Worm (Caenorhabditis elegans) whole organism, L2 larva: ENCODE results near the gene T03G6.7.

ENCODE experiments used
- C34F6.9 ChIP-seq: fragments of 150-350 bp; optimal IDR thresholded peaks from 2 replicates; lab custom pipeline; 2014; ENCODE audit warnings: missing biosample characterization, missing genetic modification characterization
- F13H6.1 ChIP-seq: sonication (generic microtip); optimal IDR thresholded peaks from 2 replicates; lab custom pipeline; 2016; ENCODE audit warnings: missing genetic modification characterization, missing compliant biosample characterization
- R02D3.7 ChIP-seq: fragments of 150-350 bp; optimal IDR thresholded peaks from 2 replicates; lab custom pipeline; 2014; ENCODE audit warnings: missing biosample characterization, missing genetic modification characterization
- Y55F3AM.14 ChIP-seq: fragments of 200-800 bp; sonication (Bioruptor generic); optimal IDR thresholded peaks from 2 replicates; lab custom pipeline; 2018; ENCODE audit warnings: mild to moderate bottlenecking, missing genetic modification characterization, missing compliant biosample characterization
- blmp-1 ChIP-seq: sonication (generic microtip); optimal IDR thresholded peaks from 2 replicates; lab custom pipeline; 2017; ENCODE audit warnings: missing genetic modification characterization, mild to moderate bottlenecking, missing compliant biosample characterization, antibody characterized with exemption, moderate library complexity; ENCODE audit not compliant: insufficient read depth
- crh-2 ChIP-seq: sonication (generic microtip); optimal IDR thresholded peaks from 2 replicates; lab custom pipeline; 2017; ENCODE audit warnings: missing biosample characterization, missing genetic modification characterization
- egl-27 ChIP-seq: sonication (generic microtip); optimal IDR thresholded peaks from 3 replicates; lab custom pipeline; 2017; ENCODE audit warnings: missing biosample characterization, missing genetic modification reagents, missing genetic modification characterization
- elt-1 ChIP-seq: fragments of 150-350 bp; optimal IDR thresholded peaks from 2 replicates; lab custom pipeline; 2014; ENCODE audit warnings: missing biosample characterization, missing genetic modification characterization
- fos-1 ChIP-seq: fragments of 150-350 bp; optimal IDR thresholded peaks from 2 replicates; lab custom pipeline; 2014; ENCODE audit warnings: missing biosample characterization, missing genetic modification characterization
- gmeb-1 ChIP-seq: fragments of 150-350 bp; optimal IDR thresholded peaks from 2 replicates; lab custom pipeline; 2014; ENCODE audit warnings: missing biosample characterization, missing genetic modification characterization
- lin-11 ChIP-seq: fragments of 150-350 bp; sonication (generic microtip); optimal IDR thresholded peaks from 2 replicates; lab custom pipeline; 2014; ENCODE audit warnings: missing biosample characterization, missing genetic modification characterization, inconsistent platforms, mixed read lengths
- lin-13 ChIP-seq: fragments of 150-350 bp; optimal IDR thresholded peaks from 2 replicates; lab custom pipeline; 2014; ENCODE audit warnings: missing biosample characterization, missing genetic modification reagents, missing genetic modification characterization
- lsy-2 ChIP-seq, 2 experiments: fragments of 150-350 bp in 1 of 2; sonication (generic microtip) in 1 of 2; optimal IDR thresholded peaks; 2 replicates each; lab custom pipeline; 2014 to 2017; ENCODE audit warnings: missing biosample characterization in 2 of 2, missing genetic modification characterization in 2 of 2
- mab-5 ChIP-seq: fragments of 150-350 bp; optimal IDR thresholded peaks from 2 replicates; lab custom pipeline; 2014; ENCODE audit warnings: missing biosample characterization, missing genetic modification characterization
- mbf-1 ChIP-seq: sonication (generic microtip); optimal IDR thresholded peaks from 2 replicates; lab custom pipeline; 2017; ENCODE audit warnings: missing biosample characterization, missing genetic modification characterization
- mdl-1 ChIP-seq, 2 experiments: fragments of 150-350 bp in 1 of 2; sonication (generic microtip) in 1 of 2; optimal IDR thresholded peaks; 2 replicates each; lab custom pipeline; 2017; ENCODE audit warnings: missing biosample characterization in 2 of 2, missing genetic modification characterization in 2 of 2
- nhr-11 ChIP-seq: fragments of 150-350 bp; optimal IDR thresholded peaks from 2 replicates; lab custom pipeline; 2014; ENCODE audit warnings: missing biosample characterization, missing genetic modification characterization
- nhr-12 ChIP-seq: fragments of 150-350 bp; optimal IDR thresholded peaks from 2 replicates; lab custom pipeline; 2014; ENCODE audit warnings: missing biosample characterization, missing genetic modification characterization
- nhr-129 ChIP-seq: fragments of 150-350 bp; optimal IDR thresholded peaks from 2 replicates; lab custom pipeline; 2014; ENCODE audit warnings: missing biosample characterization, missing genetic modification characterization
- nhr-21 ChIP-seq: fragments of 150-350 bp; optimal IDR thresholded peaks from 2 replicates; lab custom pipeline; 2014; ENCODE audit warnings: missing biosample characterization, missing genetic modification characterization
- nhr-23 ChIP-seq: fragments of 150-350 bp; optimal IDR thresholded peaks from 2 replicates; lab custom pipeline; 2014; ENCODE audit warnings: missing biosample characterization, missing genetic modification reagents, missing genetic modification characterization
- nhr-25 ChIP-seq: fragments of 150-350 bp; sonication (generic microtip); optimal IDR thresholded peaks from 3 replicates; lab custom pipeline; 2014; ENCODE audit warnings: missing biosample characterization, missing genetic modification characterization
- nhr-6 ChIP-seq: fragments of 150-350 bp; optimal IDR thresholded peaks from 2 replicates; lab custom pipeline; 2014; ENCODE audit warnings: missing biosample characterization, missing genetic modification characterization
- peb-1 ChIP-seq: fragments of 150-350 bp; optimal IDR thresholded peaks from 2 replicates; lab custom pipeline; 2014; ENCODE audit warnings: missing biosample characterization, missing genetic modification characterization
- sem-4 ChIP-seq: fragments of 150-350 bp; optimal IDR thresholded peaks from 2 replicates; lab custom pipeline; 2014; ENCODE audit warnings: missing biosample characterization, missing genetic modification reagents, missing genetic modification characterization
- skn-1 ChIP-seq: sonication (generic microtip); optimal IDR thresholded peaks from 2 replicates; lab custom pipeline; 2017; ENCODE audit warnings: missing biosample characterization, missing genetic modification characterization
- sma-3 ChIP-seq: sonication (generic microtip); optimal IDR thresholded peaks from 2 replicates; lab custom pipeline; 2016; ENCODE audit warnings: missing genetic modification reagents, missing genetic modification characterization, missing compliant biosample characterization
- sma-9 ChIP-seq, 2 experiments: fragments of 150-350 bp in 1 of 2; sonication (generic microtip) in 1 of 2; optimal IDR thresholded peaks; 2 replicates each; lab custom pipeline; 2014 to 2016; ENCODE audit warnings: missing genetic modification characterization in 2 of 2, mild to moderate bottlenecking in 1 of 2, missing biosample characterization in 1 of 2, missing compliant biosample characterization in 1 of 2, missing genetic modification reagents in 1 of 2, moderate library complexity in 1 of 2
- snpc-4 ChIP-seq: fragments of 150-350 bp; optimal IDR thresholded peaks from 2 replicates; lab custom pipeline; 2014; ENCODE audit warnings: missing biosample characterization, missing genetic modification characterization
- unc-39 ChIP-seq: fragments of 150-350 bp; optimal IDR thresholded peaks from 2 replicates; lab custom pipeline; 2014; ENCODE audit warnings: missing biosample characterization, missing genetic modification characterization
- unc-55 ChIP-seq: fragments of 150-350 bp; sonication (generic microtip); optimal IDR thresholded peaks from 3 replicates; lab custom pipeline; 2014; ENCODE audit warnings: missing biosample characterization, missing genetic modification reagents, missing genetic modification characterization
- unc-62 ChIP-seq: fragments of 150-350 bp; optimal IDR thresholded peaks from 2 replicates; lab custom pipeline; 2014; ENCODE audit warnings: missing biosample characterization, missing genetic modification reagents, missing genetic modification characterization
- zag-1 ChIP-seq: fragments of 150-350 bp; optimal IDR thresholded peaks from 2 replicates; lab custom pipeline; 2014; ENCODE audit warnings: missing biosample characterization, missing genetic modification characterization
- ztf-1 ChIP-seq: fragments of 200-800 bp; sonication (Bioruptor generic); conservative IDR thresholded peaks from 2 replicates; pipeline ENCODE4 v1.3.6; 2022; ENCODE audit warnings: missing genetic modification characterization, missing compliant biosample characterization
- ztf-4 ChIP-seq: fragments of 150-350 bp; optimal IDR thresholded peaks from 2 replicates; lab custom pipeline; 2014; ENCODE audit warnings: missing biosample characterization, missing genetic modification characterization

Gene T03G6.7

ce11 chrX:2595757-2596059 is 1.9 kb downstream of the T03G6.7 start:
- TF ChIP-seq lsy-2 (tag; optimal IDR thresholded peaks at IDR 0.05; lab: Kevin White, UChicago) (no peak), blmp-1 (tag; lab: Kevin White, UChicago) (no peak), R02D3.7 (no peak), skn-1 (tag; lab: Kevin White, UChicago) (no peak), sma-3 (GFP tag; lab: Kevin White, UChicago) (no peak), mbf-1 (tag; lab: Kevin White, UChicago) (no peak)

ce11 chrX:2596605-2597004 is 2.8 kb downstream of the T03G6.7 start:
- TF ChIP-seq sma-9 (GFP tag; optimal IDR thresholded peaks at IDR 0.05; lab: Kevin White, UChicago) = peak; percentile 36
- TF ChIP-seq sma-9 (tag; optimal IDR thresholded peaks at IDR 0.05; lab: Kevin White, UChicago) = no peak
- TF ChIP-seq crh-2 = peak; percentile 8
- TF ChIP-seq nhr-6 (tag; lab: Kevin White, UChicago) = peak; percentile 57
- TF ChIP-seq egl-27 (tag; lab: Kevin White, UChicago) = no peak
- TF ChIP-seq skn-1 (tag; lab: Kevin White, UChicago) = no peak
- TF ChIP-seq nhr-21 = peak; percentile 59
- peak in 1 of 2 experiments; percentile 52 for TF ChIP-seq lsy-2 (tag; optimal IDR thresholded peaks at IDR 0.05; lab: Kevin White, UChicago)
- TF ChIP-seq mbf-1 (tag; lab: Kevin White, UChicago) = no peak
- no peak for TF ChIP-seq zag-1
- TF ChIP-seq, all 48 proteins: peak for 5

- TF ChIP-seq sem-4 (tag; lab: Kevin White, UChicago) (peak; percentile 5), F13H6.1 (tag; lab: Kevin White, UChicago) (peak; percentile 90), sma-9 (GFP tag; optimal IDR thresholded peaks at IDR 0.05; lab: Kevin White, UChicago) (peak; percentile 78), sma-9 (tag; optimal IDR thresholded peaks at IDR 0.05; lab: Kevin White, UChicago) (no peak), nhr-23 (no peak), nhr-12 (tag; lab: Kevin White, UChicago) (no peak), Y55F3AM.14 (GFP tag; lab: Kevin White, UChicago) (peak; percentile 49), mab-5 (tag; lab: Kevin White, UChicago) (peak; percentile 26), fos-1 (peak; percentile 28), peb-1 (tag; lab: Kevin White, UChicago) (no peak), R02D3.7 (no peak), snpc-4 (tag; lab: Kevin White, UChicago) (peak; percentile 37), mdl-1 (tag; optimal IDR thresholded peaks at IDR 0.05; lab: Kevin White, UChicago) (peak in 1 of 2 experiments; percentile 56), lin-11 (peak; percentile 1), nhr-11 (tag; lab: Kevin White, UChicago) (no peak), gmeb-1 (tag; lab: Kevin White, UChicago) (no peak), elt-1 (tag; lab: Kevin White, UChicago) (no peak), blmp-1 (tag; lab: Kevin White, UChicago) (no peak), unc-62 (GFP tag; lab: Kevin White, UChicago) (no peak), nhr-21 (no peak), sma-3 (GFP tag; lab: Kevin White, UChicago) (peak; percentile 5), C34F6.9 (tag; lab: Kevin White, UChicago) (peak; percentile 78), egl-27 (tag; lab: Kevin White, UChicago) (no peak), nhr-6 (tag; lab: Kevin White, UChicago) (peak; percentile 76), zag-1 (peak; percentile 86), unc-39 (tag; lab: Kevin White, UChicago) (no peak), crh-2 (peak; percentile 66), ztf-4 (tag; lab: Kevin White, UChicago) (peak; percentile 75), lin-13 (GFP tag; lab: Kevin White, UChicago) (peak; percentile 41), ztf-1 (GFP tag; lab: Robert Waterston, UW) (no peak), nhr-25 (no peak), nhr-129 (peak; percentile 81), unc-55 (GFP tag; lab: Kevin White, UChicago) (peak; percentile 84), skn-1 (tag; lab: Kevin White, UChicago) (no peak), lsy-2 (tag; optimal IDR thresholded peaks at IDR 0.05; lab: Kevin White, UChicago) (peak; percentile 52 to 76)
Observed at ce11 chrX:2598833-2599279, 5.0 kb downstream of the T03G6.7 start.
